Fruit fly (Drosophila melanogaster) S2 (cell line): ENCODE measurements around the gene eIF3l.

Experiments used
- CG8478 ChIP-seq: fragments of >200 bp; optimal IDR thresholded peaks from 2 replicates; lab custom pipeline; 2018
- CTCF ChIP-seq, 2 experiments: fragments of >200 bp; optimal IDR thresholded peaks; 2 replicates each; lab custom pipeline; 2018

- TF ChIP-seq CG8478 (no peak), CTCF (optimal IDR thresholded peaks at IDR 0.05; lab: Kevin White, UChicago) (no peak)
Observed at dm6 chr3L:12178847-12179437, 33.0 kb upstream of the eIF3l start.
